Worm (Caenorhabditis elegans): Measurements from ENCODE around the gene set-3.

The set-3 gene

ce11 chrIII:9717243-9717642, 22.9 kb upstream of the set-3 start (continued):
- no peak for TF ChIP-seq ceh-62 (tag; optimal IDR thresholded peaks at IDR 0.05)
- no peak for TF ChIP-seq ceh-82 (tag; optimal IDR thresholded peaks at IDR 0.05)
- TF ChIP-seq unc-130 (GFP tag; optimal IDR thresholded peaks at IDR 0.05) = peak; percentile 2
- TF ChIP-seq mdt-29 (GFP tag; IDR thresholded peaks at IDR 0.05) = no peak
- TF ChIP-seq mep-1 (tag; optimal IDR thresholded peaks at IDR 0.05) = peak; percentile 59
- no peak for TF ChIP-seq lin-29 (GFP tag; IDR thresholded peaks at IDR 0.05)
- peak; percentile 65 for TF ChIP-seq nhr-6 (tag; optimal IDR thresholded peaks at IDR 0.05)
- no peak for TF ChIP-seq ces-1 (GFP tag; optimal IDR thresholded peaks at IDR 0.05)
- TF ChIP-seq attf-4 (tag; optimal IDR thresholded peaks at IDR 0.05) = peak; percentile 25
- TF ChIP-seq lir-3 (tag; optimal IDR thresholded peaks at IDR 0.05) = no peak
- peak; percentile 73 for TF ChIP-seq nhr-102 (tag; optimal IDR thresholded peaks at IDR 0.05)
- peak; percentile 16 for TF ChIP-seq spr-1 (tag; optimal IDR thresholded peaks at IDR 0.05)
- no peak for TF ChIP-seq ZK546.5 (tag; optimal IDR thresholded peaks at IDR 0.05)
- TF ChIP-seq daf-8 (GFP tag; IDR thresholded peaks at IDR 0.05) = no peak
- TF ChIP-seq F10B5.3 (tag; optimal IDR thresholded peaks at IDR 0.05) = peak; percentile 64
- no peak; the same call in 1 of the 2 replicates for TF ChIP-seq Y48G9A.11 (GFP tag; IDR thresholded peaks at IDR 0.05)
- no peak for TF ChIP-seq gei-8 (GFP tag; optimal IDR thresholded peaks at IDR 0.05)
- TF ChIP-seq nhr-25 (tag; optimal IDR thresholded peaks at IDR 0.05; ENCODE audit: borderline replicate concordance, insufficient read depth) = peak; percentile 63
- TF ChIP-seq ceh-44 (GFP tag; IDR thresholded peaks at IDR 0.05) = no peak
- TF ChIP-seq lin-39 (tag; optimal IDR thresholded peaks at IDR 0.05) = no peak
- peak; percentile 27; the same call in 1 of the 2 replicates for TF ChIP-seq nhr-42 (GFP tag; IDR thresholded peaks at IDR 0.05)
- TF ChIP-seq daf-16 (GFP tag; optimal IDR thresholded peaks at IDR 0.05) = peak in 1 of 2 experiments; percentile 63
- TF ChIP-seq daf-16 (tag; optimal IDR thresholded peaks at IDR 0.05) = peak; percentile 69
- peak; percentile 49; the same call in 1 of the 2 replicates for TF ChIP-seq php-3 (GFP tag; IDR thresholded peaks at IDR 0.05)
- TF ChIP-seq pha-4 (GFP tag; IDR thresholded peaks at IDR 0.05) = peak; percentile 48; the same call in 1 of the 2 replicates
- TF ChIP-seq pha-4 (tag; optimal IDR thresholded peaks at IDR 0.05) = no peak
- TF ChIP-seq zfp-2 (tag; optimal IDR thresholded peaks at IDR 0.05) = no peak
- no peak for TF ChIP-seq daf-19 (GFP tag; conservative IDR thresholded peaks at IDR 0.05)
- 0 out of 2 replicates have a peak, but pooled peaks have one; percentile 12 for TF ChIP-seq ZK337.2 (GFP tag; IDR thresholded peaks at IDR 0.05)
- TF ChIP-seq R02D3.7 (tag; optimal IDR thresholded peaks at IDR 0.05) = no peak
- TF ChIP-seq madf-9 (GFP tag; conservative IDR thresholded peaks at IDR 0.05) = no peak
- no peak for TF ChIP-seq unc-39 (tag; optimal IDR thresholded peaks at IDR 0.05)
- no peak for TF ChIP-seq ctbp-1 (GFP tag; IDR thresholded peaks at IDR 0.05)
- TF ChIP-seq jun-1 (tag; optimal IDR thresholded peaks at IDR 0.05) = peak; percentile 7
- TF ChIP-seq ceh-20 (GFP tag; IDR thresholded peaks at IDR 0.05) = no peak
- no peak; the same call in 1 of the 2 replicates for TF ChIP-seq T26A8.4 (GFP tag; IDR thresholded peaks at IDR 0.05)
- no peak for TF ChIP-seq F44E2.7 (GFP tag; IDR thresholded peaks at IDR 0.05)
- TF ChIP-seq sdz-12 (GFP tag; optimal IDR thresholded peaks at IDR 0.05) = no peak
- TF ChIP-seq rbr-2 (tag; optimal IDR thresholded peaks at IDR 0.05) = peak; percentile 20
- no peak; the same call in 1 of the 2 replicates for TF ChIP-seq snpc-1.2 (GFP tag; IDR thresholded peaks at IDR 0.05)
- TF ChIP-seq nhr-28 (tag; optimal IDR thresholded peaks at IDR 0.05) = peak; percentile 40
- TF ChIP-seq pqm-1 (tag; optimal IDR thresholded peaks at IDR 0.05) = no peak
- no peak for TF ChIP-seq tag-97 (GFP tag; IDR thresholded peaks at IDR 0.05)
- TF ChIP-seq spr-3 (GFP tag; optimal IDR thresholded peaks at IDR 0.05) = no peak
- TF ChIP-seq ztf-7 (tag; optimal IDR thresholded peaks at IDR 0.05) = peak; percentile 33
- peak; percentile 63 for TF ChIP-seq nhr-48 (tag; optimal IDR thresholded peaks at IDR 0.05)
- no peak for TF ChIP-seq dmd-8 (GFP tag; IDR thresholded peaks at IDR 0.05)
- no peak for TF ChIP-seq ceh-28 (tag; optimal IDR thresholded peaks at IDR 0.05)
- TF ChIP-seq lin-13 (GFP tag; optimal IDR thresholded peaks at IDR 0.05) = peak; percentile 57
- TF ChIP-seq Y75B8A.6 (GFP tag; IDR thresholded peaks at IDR 0.05) = no peak
- peak; percentile 82; the same call in 1 of the 2 replicates for TF ChIP-seq lin-1 (GFP tag; IDR thresholded peaks at IDR 0.05)
- no peak for TF ChIP-seq nhr-237 (tag; optimal IDR thresholded peaks at IDR 0.05)
- TF ChIP-seq zag-1 (tag; optimal IDR thresholded peaks at IDR 0.05) = no peak
